Worm (Caenorhabditis elegans): Measurements from ENCODE around the gene pqn-73.

- TF ChIP-seq mdl-1 (tag; optimal IDR thresholded peaks at IDR 0.05): no peak
- TF ChIP-seq alr-1 (tag; optimal IDR thresholded peaks at IDR 0.05; ENCODE audit: borderline replicate concordance): no peak
- no peak for TF ChIP-seq vab-15 (tag; optimal IDR thresholded peaks at IDR 0.05)
- no peak for TF ChIP-seq nhr-11 (tag; optimal IDR thresholded peaks at IDR 0.05)
- TF ChIP-seq lin-39 (tag; optimal IDR thresholded peaks at IDR 0.05): no peak
Observed at ce11 chrII:8504074-8504724, 36.3 kb upstream of the pqn-73 start.
